Fruit fly (Drosophila melanogaster) whole organism, embryonic: ENCODE measurements around the gene Plap.

Experiments used
- Antp ChIP-seq: fragments of 200-800 bp; sonication (Bioruptor generic); optimal IDR thresholded peaks from 3 replicates; lab custom pipeline; 2016; ENCODE audit warnings: missing biosample characterization, missing genetic modification characterization
- Atf3 ChIP-seq: fragments of 200-800 bp; sonication (Bioruptor generic); optimal IDR thresholded peaks from 3 replicates; lab custom pipeline; 2016; ENCODE audit warnings: missing biosample characterization, missing genetic modification characterization
- Atf6 ChIP-seq: fragments of 200-800 bp; sonication (Bioruptor generic); IDR thresholded peaks from 2 replicates; pipeline ENCODE4 v1.3.6; 2022; ENCODE audit warnings: missing biosample characterization, missing genetic modification characterization
- CG10565 ChIP-seq: fragments of 200-800 bp; sonication (Bioruptor generic); optimal IDR thresholded peaks from 3 replicates; lab custom pipeline; 2016; ENCODE audit warnings: missing biosample characterization, mild to moderate bottlenecking, missing genetic modification characterization
- CG11560 ChIP-seq: fragments of 200-800 bp; sonication (Bioruptor generic); IDR thresholded peaks from 3 replicates; pipeline ENCODE4 v1.3.6; 2022; ENCODE audit warnings: missing biosample characterization, missing genetic modification characterization
- CG13123 ChIP-seq: fragments of 200-800 bp; sonication (Bioruptor generic); optimal IDR thresholded peaks from 2 replicates; lab custom pipeline; 2016; ENCODE audit warnings: missing biosample characterization, missing genetic modification characterization
- CG13287 ChIP-seq: fragments of 200-800 bp; sonication (Bioruptor generic); IDR thresholded peaks from 2 replicates; pipeline ENCODE4 v1.3.6; 2022; ENCODE audit warnings: missing biosample characterization, missing genetic modification characterization; ENCODE audit not compliant: partially characterized antibody
- CG1603 ChIP-seq: fragments of 200-800 bp; sonication (Bioruptor generic); optimal IDR thresholded peaks from 2 replicates; lab custom pipeline; 2019; ENCODE audit warnings: missing biosample characterization, mild to moderate bottlenecking, missing genetic modification characterization, moderate library complexity
- CG18476 ChIP-seq: fragments of 200-800 bp; sonication (Bioruptor generic); optimal IDR thresholded peaks from 2 replicates; lab custom pipeline; 2016; ENCODE audit warnings: missing biosample characterization, mild to moderate bottlenecking, missing genetic modification characterization
- CG18599 ChIP-seq: fragments of 200-800 bp; sonication (Bioruptor generic); optimal IDR thresholded peaks from 3 replicates; lab custom pipeline; 2017; ENCODE audit warnings: missing biosample characterization, missing genetic modification characterization, mild to moderate bottlenecking, moderate library complexity, missing genetic modification reagents
- CG2120 ChIP-seq: fragments of 200-800 bp; sonication (Bioruptor generic); optimal IDR thresholded peaks from 3 replicates; lab custom pipeline; 2016; ENCODE audit warnings: missing biosample characterization, missing genetic modification characterization
- CG30020 ChIP-seq: fragments of 200-800 bp; optimal IDR thresholded peaks from 2 replicates; lab custom pipeline; 2019; ENCODE audit warnings: missing biosample characterization, mild to moderate bottlenecking, missing genetic modification characterization, moderate library complexity
- CG30403 ChIP-seq: fragments of 200-800 bp; sonication (Bioruptor generic); optimal IDR thresholded peaks from 3 replicates; lab custom pipeline; 2016; ENCODE audit warnings: missing biosample characterization, missing genetic modification characterization
- CG6813 ChIP-seq: fragments of 200-800 bp; sonication (Bioruptor generic); optimal IDR thresholded peaks from 2 replicates; lab custom pipeline; 2017; ENCODE audit warnings: missing biosample characterization, missing genetic modification characterization, mild to moderate bottlenecking, moderate library complexity, missing genetic modification reagents
- CG7556 ChIP-seq: fragments of 200-800 bp; sonication (Bioruptor generic); optimal IDR thresholded peaks from 2 replicates; lab custom pipeline; 2017; ENCODE audit warnings: missing biosample characterization, mild to moderate bottlenecking, missing genetic modification characterization
- CG7745 ChIP-seq: fragments of 200-800 bp; sonication (Bioruptor generic); optimal IDR thresholded peaks from 2 replicates; lab custom pipeline; 2018; ENCODE audit warnings: missing biosample characterization, mild to moderate bottlenecking, missing genetic modification characterization, moderate library complexity
- CG7963 ChIP-seq: fragments of 200-800 bp; sonication (Bioruptor generic); IDR thresholded peaks from 3 replicates; pipeline ENCODE4 v1.3.6; 2022; ENCODE audit warnings: missing biosample characterization, missing genetic modification characterization; ENCODE audit not compliant: partially characterized antibody
- CG8290 ChIP-seq, 3 experiments: fragments of 200-800 bp; sonication (Bioruptor generic); optimal IDR thresholded peaks; 2 replicates each; lab custom pipeline; 2016 to 2019; ENCODE audit warnings: missing biosample characterization in 3 of 3, missing genetic modification characterization in 3 of 3, mild to moderate bottlenecking in 2 of 3, moderate library complexity in 1 of 3
- CG8388 ChIP-seq: fragments of 200-800 bp; sonication (Bioruptor generic); optimal IDR thresholded peaks from 2 replicates; lab custom pipeline; 2019; ENCODE audit warnings: missing biosample characterization, mild to moderate bottlenecking, missing genetic modification characterization, moderate library complexity
- CG8924 ChIP-seq: fragments of 200-800 bp; optimal IDR thresholded peaks from 3 replicates; lab custom pipeline; 2019; ENCODE audit warnings: missing biosample characterization, mild to moderate bottlenecking, missing genetic modification characterization, moderate library complexity
- CG9797 ChIP-seq: fragments of 200-800 bp; sonication (Bioruptor generic); optimal IDR thresholded peaks from 3 replicates; lab custom pipeline; 2018; ENCODE audit warnings: missing biosample characterization, mild to moderate bottlenecking, missing genetic modification characterization
- CG9876 ChIP-seq: fragments of 200-800 bp; sonication (Bioruptor generic); optimal IDR thresholded peaks from 2 replicates; lab custom pipeline; 2016; ENCODE audit warnings: missing biosample characterization, missing genetic modification characterization
- CG9932 ChIP-seq: fragments of 200-800 bp; sonication (Bioruptor generic); IDR thresholded peaks from 2 replicates; pipeline ENCODE4 v1.3.6; 2022; ENCODE audit warnings: missing biosample characterization, missing genetic modification characterization
- Camta ChIP-seq: fragments of 200-800 bp; sonication (Bioruptor generic); optimal IDR thresholded peaks from 2 replicates; lab custom pipeline; 2016; ENCODE audit warnings: missing biosample characterization, missing genetic modification characterization
- CkIIα-i1 ChIP-seq: fragments of 200-800 bp; sonication (Bioruptor generic); IDR thresholded peaks from 2 replicates; pipeline ENCODE4 v1.3.6; 2022; ENCODE audit warnings: missing biosample characterization, missing genetic modification characterization
- GATAe ChIP-seq: fragments of 200-800 bp; sonication (Bioruptor generic); conservative IDR thresholded peaks from 2 replicates; pipeline ENCODE4 v1.3.6; 2022; ENCODE audit warnings: missing biosample characterization, missing genetic modification characterization
- Hmx ChIP-seq: fragments of 200-800 bp; sonication (Bioruptor generic); optimal IDR thresholded peaks from 2 replicates; lab custom pipeline; 2016; ENCODE audit warnings: missing biosample characterization, missing genetic modification characterization
- Mes4 ChIP-seq: fragments of 200-800 bp; sonication (Bioruptor generic); optimal IDR thresholded peaks from 2 replicates; lab custom pipeline; 2016; ENCODE audit warnings: missing biosample characterization, missing genetic modification characterization
- NC2α ChIP-seq: fragments of 200-800 bp; sonication (Bioruptor generic); optimal IDR thresholded peaks from 2 replicates; lab custom pipeline; 2016; ENCODE audit warnings: missing biosample characterization, missing genetic modification characterization
- Ssrp ChIP-seq: fragments of 200-800 bp; sonication (Bioruptor generic); optimal IDR thresholded peaks from 2 replicates; lab custom pipeline; 2018; ENCODE audit warnings: missing biosample characterization, mild to moderate bottlenecking, missing genetic modification characterization, moderate library complexity
- Usf ChIP-seq: fragments of 200-800 bp; sonication (Bioruptor generic); optimal IDR thresholded peaks from 2 replicates; lab custom pipeline; 2017; ENCODE audit warnings: missing genotype, missing biosample characterization, missing genetic modification characterization
- en ChIP-seq: fragments of 200-800 bp; sonication (Bioruptor generic); optimal IDR thresholded peaks from 2 replicates; lab custom pipeline; 2016; ENCODE audit warnings: missing biosample characterization, missing genetic modification characterization
- eve ChIP-seq, 2 experiments: fragments of >200 bp; optimal IDR thresholded peaks; 2 replicates each; lab custom pipeline; 2017; ENCODE audit warnings: missing biosample characterization in 2 of 2, missing genetic modification characterization in 2 of 2
- jumu ChIP-seq: fragments of 200-800 bp; sonication (Bioruptor generic); optimal IDR thresholded peaks from 3 replicates; lab custom pipeline; 2016; ENCODE audit warnings: missing biosample characterization, missing genetic modification characterization
- ken ChIP-seq: fragments of 200-800 bp; sonication (Bioruptor generic); IDR thresholded peaks from 3 replicates; pipeline ENCODE4 v1.3.6; 2022; ENCODE audit warnings: missing biosample characterization, missing genetic modification characterization
- lbe ChIP-seq: fragments of 200-800 bp; sonication (Bioruptor generic); optimal IDR thresholded peaks from 2 replicates; lab custom pipeline; 2016; ENCODE audit warnings: missing biosample characterization, mild to moderate bottlenecking, missing genetic modification characterization
- phol ChIP-seq: fragments of 200-800 bp; sonication (Bioruptor generic); optimal IDR thresholded peaks from 3 replicates; lab custom pipeline; 2018; ENCODE audit warnings: missing biosample characterization, mild to moderate bottlenecking, missing genetic modification characterization, moderate library complexity
- prd ChIP-seq, 3 experiments: fragments of >200 bp in 2 of 3; fragments of 200-800 bp in 1 of 3; sonication (Bioruptor generic) in 1 of 3; optimal IDR thresholded peaks in 2 of 3; IDR thresholded peaks in 1 of 3; 2 replicates in 2 of 3; 3 replicates in 1 of 3; pipeline versions ENCODE4 v1.3.6 to Lab custom; 2017 to 2022; ENCODE audit warnings: missing biosample characterization in 1 of 3, missing genetic modification characterization in 1 of 3
- psq ChIP-seq: fragments of 200-800 bp; sonication (Bioruptor generic); optimal IDR thresholded peaks from 2 replicates; lab custom pipeline; 2017; ENCODE audit warnings: missing biosample characterization, missing genetic modification characterization
- rib ChIP-seq: fragments of 200-800 bp; sonication (Bioruptor generic); IDR thresholded peaks from 2 replicates; pipeline ENCODE4 v1.3.6; 2022; ENCODE audit warnings: missing biosample characterization, missing genetic modification characterization
- sc ChIP-seq, 3 experiments: fragments of >200 bp in 2 of 3; fragments of 200-800 bp in 1 of 3; sonication (Bioruptor generic) in 1 of 3; optimal IDR thresholded peaks; 2 replicates in 2 of 3; 3 replicates in 1 of 3; lab custom pipeline; 2017; ENCODE audit warnings: mild to moderate bottlenecking in 1 of 3, missing biosample characterization in 1 of 3, missing genetic modification characterization in 1 of 3, missing genetic modification reagents in 1 of 3
- sna ChIP-seq: fragments of 200-800 bp; sonication (Bioruptor generic); IDR thresholded peaks from 2 replicates; pipeline ENCODE4 v1.3.6; 2022; ENCODE audit warnings: missing biosample characterization, missing genetic modification characterization; ENCODE audit not compliant: partially characterized antibody
- stc ChIP-seq: fragments of 200-800 bp; sonication (Bioruptor generic); IDR thresholded peaks from 2 replicates; pipeline ENCODE4 v1.3.6; 2022; ENCODE audit warnings: missing biosample characterization, missing genetic modification characterization
- trh ChIP-seq: fragments of 200-800 bp; sonication (Bioruptor generic); optimal IDR thresholded peaks from 2 replicates; lab custom pipeline; 2016; ENCODE audit warnings: missing biosample characterization, missing genetic modification characterization
- vnd ChIP-seq: fragments of 200-800 bp; sonication (Bioruptor generic); IDR thresholded peaks from 3 replicates; pipeline ENCODE4 v1.3.6; 2022; ENCODE audit warnings: missing biosample characterization, missing genetic modification characterization; ENCODE audit not compliant: partially characterized antibody
- zen ChIP-seq: fragments of 200-800 bp; sonication (Bioruptor generic); optimal IDR thresholded peaks from 3 replicates; lab custom pipeline; 2018; ENCODE audit warnings: missing biosample characterization, mild to moderate bottlenecking, missing genetic modification characterization, moderate library complexity

Plap gene

DNA sequence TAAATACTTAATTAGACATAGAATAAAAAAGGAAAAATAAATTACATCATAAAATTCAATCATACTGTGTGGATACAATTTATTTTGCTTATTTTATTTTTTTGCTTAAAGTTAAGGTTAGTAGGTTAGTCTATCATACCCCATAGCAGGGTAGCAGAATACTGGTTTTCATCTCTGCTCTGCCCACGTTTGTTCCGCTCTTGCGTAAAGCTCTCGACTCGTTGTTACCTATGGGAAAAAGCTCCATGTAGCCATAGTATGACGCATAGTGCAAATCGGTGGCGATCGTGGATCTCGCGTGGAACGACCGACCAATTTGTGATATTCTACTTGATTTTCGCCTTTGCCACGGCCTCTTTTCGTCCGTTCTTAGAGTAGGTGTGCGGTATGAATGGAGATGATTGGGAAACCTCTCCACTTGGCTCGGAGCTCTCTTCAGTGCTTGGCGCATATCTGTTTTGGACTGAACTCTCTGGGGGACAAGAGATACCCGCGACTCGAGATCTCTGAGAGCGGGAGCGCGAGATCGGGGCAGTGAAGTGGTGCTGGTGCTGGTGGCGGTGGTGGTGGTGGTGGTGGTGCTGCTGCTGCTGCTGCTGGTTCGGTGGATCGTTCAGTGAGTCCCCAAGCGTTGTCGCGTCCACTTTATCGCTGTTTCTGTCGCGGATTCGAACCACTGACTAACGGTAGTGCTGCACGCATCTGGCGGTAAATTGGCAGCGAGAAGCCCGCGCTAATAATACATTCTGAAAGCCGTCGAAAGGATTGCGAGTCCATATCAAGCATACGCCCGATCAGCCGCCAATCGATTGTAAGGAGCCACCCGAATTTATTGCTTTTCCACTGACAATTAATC lies 15.7 kb upstream of the Plap start, which contains the start of gene CG5001 (continued):
- TF ChIP-seq Atf6 (GFP tag; lab: Robert Waterston, UW): peak; percentile 88
- peak; percentile 82 for TF ChIP-seq CG7556 (GFP tag; lab: Kevin White, UChicago)
- peak; percentile 19 for TF ChIP-seq CG9876 (GFP tag; lab: Kevin White, UChicago)
- TF ChIP-seq GATAe (GFP tag; lab: Robert Waterston, UW): no peak; the same call in 1 of the 2 replicates
- TF ChIP-seq sna (GFP tag; lab: Robert Waterston, UW): peak; percentile 32; the same call in 1 of the 2 replicates
- peak; percentile 58 for TF ChIP-seq Mes4 (GFP tag; lab: Kevin White, UChicago)
- peak; percentile 84 for TF ChIP-seq CG1603
- peak; percentile 26 for TF ChIP-seq Hmx
- TF ChIP-seq Antp (GFP tag; lab: Kevin White, UChicago): peak; percentile 77
- TF ChIP-seq CG9797: no peak
- peak; percentile 58 for TF ChIP-seq CG13287
- TF ChIP-seq CG7963 (GFP tag; lab: Robert Waterston, UW): no peak
- TF ChIP-seq zen (tag; lab: Kevin White, UChicago): peak; percentile 70
- TF ChIP-seq prd (optimal IDR thresholded peaks at IDR 0.05; lab: Kevin White, UChicago): no peak
- TF ChIP-seq prd (GFP tag; IDR thresholded peaks at IDR 0.05; lab: Robert Waterston, UW): peak; percentile 86
- TF ChIP-seq CG9932 (GFP tag; lab: Robert Waterston, UW): peak; percentile 88
- TF ChIP-seq lbe (GFP tag; lab: Kevin White, UChicago): no peak
- TF ChIP-seq en: peak; percentile 58
- TF ChIP-seq Atf3: peak; percentile 28
- TF ChIP-seq phol (tag; lab: Kevin White, UChicago): peak; percentile 88
- peak; percentile 79 for TF ChIP-seq Ssrp (tag; lab: Kevin White, UChicago)
- peak; percentile 59 for TF ChIP-seq Camta (GFP tag; lab: Kevin White, UChicago)
- no peak for TF ChIP-seq CkIIα-i1 (GFP tag; lab: Robert Waterston, UW)
- peak; percentile 87 for TF ChIP-seq CG8924 (tag; lab: Kevin White, UChicago)
- peak; percentile 90 for TF ChIP-seq stc (GFP tag; lab: Robert Waterston, UW)
- TF ChIP-seq vnd: no peak
- peak; percentile 58 for TF ChIP-seq jumu (GFP tag; lab: Kevin White, UChicago)
- peak; percentile 75 for TF ChIP-seq CG6813 (GFP tag; lab: Kevin White, UChicago)
- no peak for TF ChIP-seq eve (GFP tag; optimal IDR thresholded peaks at IDR 0.05; lab: Kevin White, UChicago)
- TF ChIP-seq sc (optimal IDR thresholded peaks at IDR 0.05; lab: Kevin White, UChicago): no peak
- TF ChIP-seq sc (GFP tag; optimal IDR thresholded peaks at IDR 0.05; lab: Kevin White, UChicago): peak; percentile 60
- peak; percentile 87 for TF ChIP-seq CG2120 (GFP tag; lab: Kevin White, UChicago)
- TF ChIP-seq CG8290 (GFP tag; optimal IDR thresholded peaks at IDR 0.05; lab: Kevin White, UChicago): peak; percentile 34
- TF ChIP-seq CG8290 (tag; optimal IDR thresholded peaks at IDR 0.05; lab: Kevin White, UChicago): peak in 1 of 2 experiments; percentile 91
- no peak for TF ChIP-seq CG7745 (tag; lab: Kevin White, UChicago)
- TF ChIP-seq CG8388 (GFP tag; lab: Kevin White, UChicago): peak; percentile 87
- peak; percentile 30 for TF ChIP-seq Usf (GFP tag; lab: Kevin White, UChicago)
- peak; percentile 88 for TF ChIP-seq CG30403 (GFP tag; lab: Kevin White, UChicago)
- TF ChIP-seq CG18599 (GFP tag; lab: Kevin White, UChicago): peak; percentile 90
- no peak for TF ChIP-seq CG10565 (GFP tag; lab: Kevin White, UChicago)
- TF ChIP-seq rib (GFP tag; lab: Robert Waterston, UW): peak; percentile 62
- TF ChIP-seq NC2α (GFP tag; lab: Kevin White, UChicago): no peak
- peak; percentile 67 for TF ChIP-seq CG18476 (GFP tag; lab: Kevin White, UChicago)
- peak; percentile 63 for TF ChIP-seq CG13123
- peak; percentile 29 for TF ChIP-seq trh (GFP tag; lab: Kevin White, UChicago)
- TF ChIP-seq psq (GFP tag; lab: Kevin White, UChicago): peak; percentile 59
- TF ChIP-seq CG30020 (tag; lab: Kevin White, UChicago): no peak
- peak; percentile 63; the same call in 1 of the 3 replicates for TF ChIP-seq ken (GFP tag; lab: Robert Waterston, UW)
- TF ChIP-seq CG11560 (tag; lab: Robert Waterston, UW): peak; percentile 55; the same call in 2 of the 3 replicates
